Fruit fly (Drosophila melanogaster) whole organism, pupa: ENCODE results near the gene CG4815.

ENCODE experiments used
- CG10348 ChIP-seq: fragments of 200-800 bp; sonication (Bioruptor generic); IDR thresholded peaks from 2 replicates; pipeline ENCODE4 v1.3.6; 2022; ENCODE audit warnings: missing biosample characterization, missing genetic modification characterization
- CG12605 ChIP-seq: fragments of 200-800 bp; sonication (Bioruptor generic); IDR thresholded peaks from 2 replicates; pipeline ENCODE4 v1.3.6; 2022; ENCODE audit warnings: missing biosample characterization, missing genetic modification characterization
- CG13204 ChIP-seq: fragments of 200-800 bp; sonication (Bioruptor generic); optimal IDR thresholded peaks from 2 replicates; lab custom pipeline; 2018; ENCODE audit warnings: missing biosample characterization, mild to moderate bottlenecking, missing genetic modification characterization, moderate library complexity
- CG14655 ChIP-seq: fragments of 200-800 bp; sonication (Bioruptor generic); optimal IDR thresholded peaks from 3 replicates; lab custom pipeline; 2017; ENCODE audit warnings: mild to moderate bottlenecking, missing biosample characterization, missing genetic modification reagents, missing genetic modification characterization
- CG15710 ChIP-seq: fragments of 200-800 bp; sonication (Bioruptor generic); optimal IDR thresholded peaks from 2 replicates; lab custom pipeline; 2018; ENCODE audit warnings: missing biosample characterization, mild to moderate bottlenecking, missing genetic modification characterization, moderate library complexity
- CG17806 ChIP-seq: fragments of 200-800 bp; sonication (Bioruptor generic); optimal IDR thresholded peaks from 2 replicates; lab custom pipeline; 2018; ENCODE audit warnings: missing biosample characterization, mild to moderate bottlenecking, missing genetic modification characterization, moderate library complexity
- CG32121 ChIP-seq: fragments of 200-800 bp; sonication (Bioruptor generic); IDR thresholded peaks from 2 replicates; pipeline ENCODE4 v1.3.6; 2022; ENCODE audit warnings: missing biosample characterization, missing genetic modification characterization
- CG34367 ChIP-seq: fragments of 200-800 bp; sonication (Bioruptor generic); optimal IDR thresholded peaks from 2 replicates; lab custom pipeline; 2018; ENCODE audit warnings: missing biosample characterization, mild to moderate bottlenecking, missing genetic modification characterization
- CG4496 ChIP-seq: fragments of 200-800 bp; sonication (Bioruptor generic); IDR thresholded peaks from 3 replicates; pipeline ENCODE4 v1.3.6; 2022; ENCODE audit warnings: missing biosample characterization, missing genetic modification characterization
- CG8159 ChIP-seq: fragments of 200-800 bp; sonication (Bioruptor generic); optimal IDR thresholded peaks from 3 replicates; lab custom pipeline; 2018; ENCODE audit warnings: missing biosample characterization, mild to moderate bottlenecking, missing genetic modification characterization, moderate library complexity
- CG8301 ChIP-seq: fragments of 200-800 bp; sonication (Bioruptor generic); optimal IDR thresholded peaks from 2 replicates; lab custom pipeline; 2018; ENCODE audit warnings: missing biosample characterization, mild to moderate bottlenecking, missing genetic modification characterization
- CG9948 ChIP-seq: fragments of 200-800 bp; sonication (Bioruptor generic); optimal IDR thresholded peaks from 2 replicates; lab custom pipeline; 2018; ENCODE audit warnings: missing biosample characterization, mild to moderate bottlenecking, missing genetic modification characterization, moderate library complexity
- D1 ChIP-seq: fragments of 200-800 bp; sonication (Bioruptor generic); optimal IDR thresholded peaks from 2 replicates; lab custom pipeline; 2018; ENCODE audit warnings: missing biosample characterization, mild to moderate bottlenecking, missing genetic modification characterization, moderate library complexity
- EcR ChIP-seq: fragments of 200-800 bp; sonication (Bioruptor generic); optimal IDR thresholded peaks from 3 replicates; lab custom pipeline; 2019; ENCODE audit warnings: missing biosample characterization, missing genetic modification characterization, mild to moderate bottlenecking, moderate library complexity, missing genetic modification reagents
- Ets98B ChIP-seq: fragments of 200-800 bp; sonication (Bioruptor generic); IDR thresholded peaks from 2 replicates; pipeline ENCODE4 v1.3.6; 2022; ENCODE audit warnings: missing biosample characterization, missing genetic modification characterization
- Pif1A ChIP-seq: fragments of 200-800 bp; sonication (Bioruptor generic); optimal IDR thresholded peaks from 3 replicates; lab custom pipeline; 2016; ENCODE audit warnings: missing biosample characterization, missing genetic modification characterization
- Pif1B ChIP-seq: fragments of 200-800 bp; sonication (Bioruptor generic); optimal IDR thresholded peaks from 3 replicates; lab custom pipeline; 2016; ENCODE audit warnings: missing biosample characterization, missing genetic modification characterization
- Snoo ChIP-seq: fragments of 200-800 bp; sonication (Bioruptor generic); optimal IDR thresholded peaks from 3 replicates; lab custom pipeline; 2017; ENCODE audit warnings: missing biosample characterization, mild to moderate bottlenecking, missing genetic modification characterization, inconsistent platforms
- fd96Ca ChIP-seq: fragments of 200-800 bp; sonication (Bioruptor generic); IDR thresholded peaks from 3 replicates; pipeline ENCODE4 v1.3.6; 2022; ENCODE audit warnings: missing biosample characterization, missing genetic modification characterization
- gl ChIP-seq: fragments of 200-800 bp; sonication (Bioruptor generic); optimal IDR thresholded peaks from 2 replicates; lab custom pipeline; 2018; ENCODE audit warnings: missing biosample characterization, mild to moderate bottlenecking, missing genetic modification characterization
- rn ChIP-seq: fragments of 200-800 bp; sonication (Bioruptor generic); IDR thresholded peaks from 2 replicates; pipeline ENCODE4 v1.3.6; 2022; ENCODE audit warnings: missing biosample characterization, missing genetic modification characterization

The CG4815 gene

dm6 chr3R:27990651-27991050 is at the start of gene CG4815:
CG4815 (minus strand) TSS chr3R:27990751.
- TF ChIP-seq CG15710 (tag; lab: Kevin White, UChicago), result no peak
- no peak for TF ChIP-seq CG9948 (tag; lab: Kevin White, UChicago)
- TF ChIP-seq CG34367, result no peak
- TF ChIP-seq Pif1A (GFP tag; lab: Kevin White, UChicago), result no peak
- TF ChIP-seq CG8159 (tag; lab: Kevin White, UChicago), result no peak
- no peak for TF ChIP-seq CG12605 (GFP tag; lab: Robert Waterston, UW)
- no peak for TF ChIP-seq CG13204 (GFP tag; lab: Kevin White, UChicago)
- TF ChIP-seq rn (GFP tag; lab: Robert Waterston, UW), result no peak
- no peak for TF ChIP-seq Pif1B (GFP tag; lab: Kevin White, UChicago)
- no peak for TF ChIP-seq gl (tag; lab: Kevin White, UChicago)
- no peak for TF ChIP-seq fd96Ca
- TF ChIP-seq EcR (GFP tag; lab: Kevin White, UChicago), result no peak
- TF ChIP-seq CG4496 (GFP tag; lab: Robert Waterston, UW), result no peak
- no peak for TF ChIP-seq CG32121 (GFP tag; lab: Robert Waterston, UW)
- no peak for TF ChIP-seq CG8301
- no peak for TF ChIP-seq CG10348 (GFP tag; lab: Robert Waterston, UW)
- no peak for TF ChIP-seq CG17806 (tag; lab: Kevin White, UChicago)
- TF ChIP-seq CG14655 (GFP tag; lab: Kevin White, UChicago), result no peak

- TF ChIP-seq CG15710 (tag; lab: Kevin White, UChicago) (no peak), CG13204 (GFP tag; lab: Kevin White, UChicago) (no peak), CG12605 (GFP tag; lab: Robert Waterston, UW) (no peak), gl (tag; lab: Kevin White, UChicago) (no peak), CG34367 (no peak), CG32121 (GFP tag; lab: Robert Waterston, UW) (no peak), Snoo (tag; lab: Kevin White, UChicago) (no peak), CG10348 (GFP tag; lab: Robert Waterston, UW) (no peak), CG17806 (tag; lab: Kevin White, UChicago) (no peak), CG8159 (tag; lab: Kevin White, UChicago) (no peak), Ets98B (no peak), Pif1B (GFP tag; lab: Kevin White, UChicago) (no peak), rn (GFP tag; lab: Robert Waterston, UW) (no peak)
- TF ChIP-seq, all 21 proteins: peak for 0
Measured at dm6 chr3R:28026315-28026714, 35.8 kb upstream of the CG4815 start, which contains the start of gene trv. trv (plus strand) TSS chr3R:28026615.

- TF ChIP-seq CG9948 (tag; lab: Kevin White, UChicago) (peak; percentile 40), CG10348 (GFP tag; lab: Robert Waterston, UW) (no peak), CG8301 (peak; percentile 23), Pif1B (GFP tag; lab: Kevin White, UChicago) (peak; percentile 15), CG32121 (GFP tag; lab: Robert Waterston, UW) (no peak), fd96Ca (peak; percentile 64; the same call in 1 of the 3 replicates), CG8159 (tag; lab: Kevin White, UChicago) (peak; percentile 64), CG14655 (GFP tag; lab: Kevin White, UChicago) (peak; percentile 41), EcR (GFP tag; lab: Kevin White, UChicago) (no peak), Pif1A (GFP tag; lab: Kevin White, UChicago) (peak; percentile 66), CG13204 (GFP tag; lab: Kevin White, UChicago) (no peak), Snoo (tag; lab: Kevin White, UChicago) (no peak), rn (GFP tag; lab: Robert Waterston, UW) (no peak), CG34367 (peak; percentile 3), CG4496 (GFP tag; lab: Robert Waterston, UW) (peak; percentile 66; the same call in 2 of the 3 replicates), Ets98B (peak; percentile 39), D1 (tag; lab: Kevin White, UChicago) (no peak), CG12605 (GFP tag; lab: Robert Waterston, UW) (no peak), CG15710 (tag; lab: Kevin White, UChicago) (peak; percentile 49), CG17806 (tag; lab: Kevin White, UChicago) (peak; percentile 31), gl (tag; lab: Kevin White, UChicago) (no peak)
Measured at dm6 chr3R:28025239-28025900, 34.8 kb upstream of the CG4815 start.

dm6 chr3R:28020582-28020981 is 30.0 kb upstream of the CG4815 start:
- TF ChIP-seq CG13204 (GFP tag; lab: Kevin White, UChicago) (no peak), D1 (tag; lab: Kevin White, UChicago) (no peak), CG14655 (GFP tag; lab: Kevin White, UChicago) (no peak), EcR (GFP tag; lab: Kevin White, UChicago) (no peak), Pif1B (GFP tag; lab: Kevin White, UChicago) (no peak), CG9948 (tag; lab: Kevin White, UChicago) (no peak), CG8159 (tag; lab: Kevin White, UChicago) (no peak), rn (GFP tag; lab: Robert Waterston, UW) (no peak), Pif1A (GFP tag; lab: Kevin White, UChicago) (no peak), CG10348 (GFP tag; lab: Robert Waterston, UW) (no peak), CG12605 (GFP tag; lab: Robert Waterston, UW) (no peak), CG17806 (tag; lab: Kevin White, UChicago) (no peak), fd96Ca (no peak), CG34367 (no peak), Snoo (tag; lab: Kevin White, UChicago) (no peak), CG4496 (GFP tag; lab: Robert Waterston, UW) (no peak), Ets98B (no peak), CG32121 (GFP tag; lab: Robert Waterston, UW) (no peak)

dm6 chr3R:28019795-28020194 is 29.2 kb upstream of the CG4815 start:
- TF ChIP-seq CG4496 (GFP tag; lab: Robert Waterston, UW) (no peak), CG17806 (tag; lab: Kevin White, UChicago) (no peak), CG32121 (GFP tag; lab: Robert Waterston, UW) (no peak), CG15710 (tag; lab: Kevin White, UChicago) (no peak), Ets98B (no peak), CG10348 (GFP tag; lab: Robert Waterston, UW) (no peak), rn (GFP tag; lab: Robert Waterston, UW) (no peak), gl (tag; lab: Kevin White, UChicago) (no peak), Snoo (tag; lab: Kevin White, UChicago) (no peak), CG12605 (GFP tag; lab: Robert Waterston, UW) (no peak), CG34367 (no peak), D1 (tag; lab: Kevin White, UChicago) (no peak), CG13204 (GFP tag; lab: Kevin White, UChicago) (no peak)
